Worm (Caenorhabditis elegans) whole organism, L1 larva: ENCODE results near the gene mul-1.

Experiments
- C16A3.4 ChIP-seq: fragments of 150-350 bp; optimal IDR thresholded peaks from 2 replicates; lab custom pipeline; 2014; ENCODE audit warnings: missing biosample characterization, missing genetic modification characterization
- C34B4.2 ChIP-seq: sonication (generic microtip); optimal IDR thresholded peaks from 2 replicates; lab custom pipeline; 2017; ENCODE audit warnings: mild to moderate bottlenecking, missing genetic modification characterization, missing compliant biosample characterization
- F16B12.6 ChIP-seq: fragments of 150-350 bp; optimal IDR thresholded peaks from 2 replicates; lab custom pipeline; 2014; ENCODE audit warnings: missing biosample characterization, missing genetic modification characterization
- Y116A8C.19 ChIP-seq: sonication (generic microtip); optimal IDR thresholded peaks from 2 replicates; lab custom pipeline; 2016; ENCODE audit warnings: missing compliant biosample characterization, missing genetic modification characterization, borderline replicate concordance
- aha-1 ChIP-seq: fragments of 150-350 bp; optimal IDR thresholded peaks from 2 replicates; lab custom pipeline; 2014; ENCODE audit warnings: missing biosample characterization, missing genetic modification characterization
- ama-1 ChIP-seq: fragments of 150-350 bp; optimal IDR thresholded peaks from 2 replicates; lab custom pipeline; 2014
- blmp-1 ChIP-seq: fragments of 150-350 bp; optimal IDR thresholded peaks from 2 replicates; lab custom pipeline; 2014; ENCODE audit warnings: missing biosample characterization, missing genetic modification characterization
- ceh-63 ChIP-seq: fragments of 200-800 bp; sonication (Bioruptor generic); optimal IDR thresholded peaks from 2 replicates; lab custom pipeline; 2018; ENCODE audit warnings: mild to moderate bottlenecking, missing genetic modification characterization, missing compliant biosample characterization
- ceh-8 ChIP-seq: fragments of 200-800 bp; sonication (Bioruptor generic); optimal IDR thresholded peaks from 2 replicates; lab custom pipeline; 2018; ENCODE audit warnings: mild to moderate bottlenecking, missing genetic modification characterization, moderate library complexity, missing compliant biosample characterization
- ceh-82 ChIP-seq, 3 experiments: fragments of 150-350 bp in 1 of 3; sonication (generic microtip) in 2 of 3; optimal IDR thresholded peaks; 2 replicates each; lab custom pipeline; 2014 to 2017; ENCODE audit warnings: missing biosample characterization in 3 of 3, missing genetic modification characterization in 3 of 3
- ceh-88 ChIP-seq: fragments of 200-800 bp; sonication (Bioruptor generic); IDR thresholded peaks from 2 replicates; pipeline ENCODE4 v1.3.6; 2022; ENCODE audit warnings: missing genetic modification characterization, missing compliant biosample characterization
- ceh-90 ChIP-seq: sonication (generic microtip); optimal IDR thresholded peaks from 2 replicates; lab custom pipeline; 2016; ENCODE audit warnings: missing genetic modification characterization, missing compliant biosample characterization
- dsc-1 ChIP-seq: sonication (generic microtip); optimal IDR thresholded peaks from 2 replicates; lab custom pipeline; 2016; ENCODE audit warnings: mild to moderate bottlenecking, missing genetic modification characterization, missing compliant biosample characterization
- elt-3 ChIP-seq, 6 experiments: fragments of 150-350 bp in 1 of 6; sonication (generic microtip); optimal IDR thresholded peaks; 2 replicates each; lab custom pipeline; 2017 to 2018; ENCODE audit warnings: missing biosample characterization in 6 of 6, missing genetic modification characterization in 6 of 6, inconsistent platforms in 1 of 6
- ets-5 ChIP-seq: fragments of 200-800 bp; sonication (Bioruptor generic); IDR thresholded peaks from 2 replicates; pipeline ENCODE4 v1.3.6; 2022; ENCODE audit warnings: missing genetic modification characterization, missing compliant biosample characterization
- fkh-10 ChIP-seq: sonication (generic microtip); optimal IDR thresholded peaks from 2 replicates; lab custom pipeline; 2017; ENCODE audit warnings: missing biosample characterization, missing genetic modification reagents, missing genetic modification characterization
- fos-1 ChIP-seq: fragments of 150-350 bp; optimal IDR thresholded peaks from 2 replicates; lab custom pipeline; 2014; ENCODE audit warnings: missing biosample characterization, missing genetic modification characterization
- grh-1 ChIP-seq: fragments of 200-800 bp; sonication (Bioruptor generic); IDR thresholded peaks from 2 replicates; pipeline ENCODE4 v1.3.6; 2022; ENCODE audit warnings: missing genetic modification reagents, missing genetic modification characterization, missing compliant biosample characterization
- hlh-17 ChIP-seq: fragments of 200-800 bp; sonication (Bioruptor generic); optimal IDR thresholded peaks from 2 replicates; lab custom pipeline; 2018; ENCODE audit warnings: missing genetic modification characterization, mild to moderate bottlenecking, missing compliant biosample characterization, moderate library complexity, borderline replicate concordance
- hlh-4 ChIP-seq: sonication (generic microtip); optimal IDR thresholded peaks from 2 replicates; lab custom pipeline; 2016; ENCODE audit warnings: mild to moderate bottlenecking, missing genetic modification characterization, missing compliant biosample characterization
- irx-1 ChIP-seq: sonication (generic microtip); optimal IDR thresholded peaks from 2 replicates; lab custom pipeline; 2016; ENCODE audit warnings: missing genetic modification characterization, missing compliant biosample characterization
- isw-1 ChIP-seq: fragments of 200-800 bp; sonication (Bioruptor generic); IDR thresholded peaks from 2 replicates; pipeline ENCODE4 v1.3.6; 2022; ENCODE audit warnings: missing genetic modification characterization, missing compliant biosample characterization
- jun-1 ChIP-seq: fragments of 150-350 bp; optimal IDR thresholded peaks from 2 replicates; lab custom pipeline; 2014; ENCODE audit warnings: missing biosample characterization, missing genetic modification reagents, missing genetic modification characterization
- lin-35 ChIP-seq, 2 experiments: fragments of 150-350 bp; optimal IDR thresholded peaks; 2 replicates each; lab custom pipeline; 2014; ENCODE audit warnings: missing biosample characterization in 2 of 2, missing genetic modification characterization in 2 of 2, missing genetic modification reagents in 2 of 2
- lin-39 ChIP-seq: fragments of 150-350 bp; optimal IDR thresholded peaks from 2 replicates; lab custom pipeline; 2014; ENCODE audit warnings: missing biosample characterization, missing genetic modification reagents, missing genetic modification characterization
- mab-9 ChIP-seq: fragments of 200-800 bp; sonication (Bioruptor generic); IDR thresholded peaks from 2 replicates; pipeline ENCODE4 v1.3.6; 2022; ENCODE audit warnings: missing genetic modification reagents, missing genetic modification characterization, missing compliant biosample characterization
- mdl-1 ChIP-seq, 2 experiments: fragments of 150-350 bp; optimal IDR thresholded peaks; 2 replicates each; lab custom pipeline; 2014 to 2017; ENCODE audit warnings: missing biosample characterization in 2 of 2, missing genetic modification characterization in 2 of 2, inconsistent platforms in 1 of 2
- nhr-12 ChIP-seq: sonication (generic microtip); optimal IDR thresholded peaks from 2 replicates; lab custom pipeline; 2017; ENCODE audit warnings: missing biosample characterization, missing genetic modification characterization
- nhr-20 ChIP-seq: sonication (generic microtip); optimal IDR thresholded peaks from 2 replicates; lab custom pipeline; 2016; ENCODE audit warnings: mild to moderate bottlenecking, missing genetic modification characterization, missing compliant biosample characterization
- nhr-237 ChIP-seq: fragments of 150-350 bp; optimal IDR thresholded peaks from 2 replicates; lab custom pipeline; 2014; ENCODE audit warnings: missing biosample characterization, missing genetic modification characterization
- nhr-28 ChIP-seq: fragments of 150-350 bp; optimal IDR thresholded peaks from 2 replicates; lab custom pipeline; 2014; ENCODE audit warnings: missing biosample characterization, missing genetic modification characterization
- nhr-71 ChIP-seq: sonication (generic microtip); optimal IDR thresholded peaks from 2 replicates; lab custom pipeline; 2016; ENCODE audit warnings: mild to moderate bottlenecking, missing genetic modification characterization, moderate library complexity, missing compliant biosample characterization
- nhr-77 ChIP-seq: fragments of 150-350 bp; optimal IDR thresholded peaks from 2 replicates; lab custom pipeline; 2014; ENCODE audit warnings: missing biosample characterization, missing genetic modification characterization
- nhr-84 ChIP-seq: sonication (generic microtip); optimal IDR thresholded peaks from 2 replicates; lab custom pipeline; 2017; ENCODE audit warnings: missing biosample characterization, missing genetic modification characterization
- nhr-85 ChIP-seq: sonication (generic microtip); peaks from one replicate; lab custom pipeline; 2016; ENCODE audit warnings: missing genetic modification characterization, inconsistent platforms, missing compliant biosample characterization
- nhr-90 ChIP-seq: sonication (generic microtip); optimal IDR thresholded peaks from 2 replicates; lab custom pipeline; 2016; ENCODE audit warnings: mild to moderate bottlenecking, missing genetic modification characterization, missing compliant biosample characterization; ENCODE audit not compliant: poor library complexity
- pag-3 ChIP-seq: sonication (generic microtip); optimal IDR thresholded peaks from 2 replicates; lab custom pipeline; 2017; ENCODE audit warnings: missing genetic modification characterization, mild to moderate bottlenecking, missing compliant biosample characterization, antibody characterized with exemption, borderline replicate concordance; ENCODE audit not compliant: insufficient read depth
- pqm-1 ChIP-seq: sonication (generic microtip); optimal IDR thresholded peaks from 3 replicates; lab custom pipeline; 2017; ENCODE audit warnings: missing biosample characterization, missing genetic modification characterization
- rnt-1 ChIP-seq: sonication (generic microtip); optimal IDR thresholded peaks from 2 replicates; lab custom pipeline; 2016; ENCODE audit warnings: mild to moderate bottlenecking, missing genetic modification characterization, moderate library complexity, missing compliant biosample characterization
- snpc-4 ChIP-seq: fragments of 150-350 bp; optimal IDR thresholded peaks from 2 replicates; lab custom pipeline; 2014; ENCODE audit warnings: missing biosample characterization, missing genetic modification characterization
- snu-23 ChIP-seq: sonication (generic microtip); optimal IDR thresholded peaks from 2 replicates; lab custom pipeline; 2016; ENCODE audit warnings: missing genetic modification characterization, missing compliant biosample characterization
- sox-4 ChIP-seq: sonication (generic microtip); optimal IDR thresholded peaks from 2 replicates; lab custom pipeline; 2016; ENCODE audit warnings: missing genetic modification characterization, missing compliant biosample characterization
- sptf-1 ChIP-seq: fragments of 150-350 bp; optimal IDR thresholded peaks from 2 replicates; lab custom pipeline; 2014; ENCODE audit warnings: missing biosample characterization, missing genetic modification characterization
- sup-37 ChIP-seq: fragments of 200-800 bp; sonication (Bioruptor generic); optimal IDR thresholded peaks from 2 replicates; lab custom pipeline; 2018; ENCODE audit warnings: mild to moderate bottlenecking, missing genetic modification characterization, missing compliant biosample characterization
- tbx-2 ChIP-seq: sonication (generic microtip); optimal IDR thresholded peaks from 2 replicates; lab custom pipeline; 2016; ENCODE audit warnings: missing genetic modification characterization, missing compliant biosample characterization
- unc-30 ChIP-seq: sonication (generic microtip); optimal IDR thresholded peaks from 2 replicates; lab custom pipeline; 2017; ENCODE audit warnings: missing biosample characterization, missing genetic modification characterization
- unc-62 ChIP-seq: fragments of 150-350 bp; optimal IDR thresholded peaks from 2 replicates; lab custom pipeline; 2014; ENCODE audit warnings: missing biosample characterization, missing genetic modification reagents, missing genetic modification characterization
- unc-86 ChIP-seq: sonication (generic microtip); optimal IDR thresholded peaks from 2 replicates; lab custom pipeline; 2016; ENCODE audit warnings: missing genetic modification characterization, missing compliant biosample characterization
- xbp-1 ChIP-seq: sonication (generic microtip); optimal IDR thresholded peaks from 2 replicates; lab custom pipeline; 2016; ENCODE audit warnings: missing genetic modification characterization, missing compliant biosample characterization

The mul-1 gene

DNA sequence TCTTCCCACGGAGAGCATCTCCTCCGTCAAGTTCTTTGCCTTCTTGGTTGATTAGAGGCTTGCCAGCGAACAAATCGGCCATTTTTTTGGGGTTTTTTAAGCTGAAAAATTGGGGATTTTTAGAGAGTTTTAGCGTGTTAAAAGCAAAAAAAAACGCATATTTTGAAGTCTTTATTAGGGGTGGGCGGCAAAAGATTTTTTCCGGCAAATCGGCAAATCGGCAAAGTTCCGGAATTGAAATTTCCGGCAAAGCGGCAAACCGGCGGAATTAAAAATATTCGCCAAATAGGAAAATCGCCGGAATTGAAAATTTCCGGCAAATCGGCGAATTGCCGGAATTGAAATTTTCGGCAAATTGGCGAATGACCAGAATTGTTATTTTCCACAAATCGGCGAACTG is 38.9 kb downstream of the mul-1 start, which contains the start of gene C35B1.5:
Gene C35B1.5 (minus strand): TSS at position 101 of the 400 bp plus-strand sequence.
- no peak for TF ChIP-seq sox-4 (tag; lab: Kevin White, UChicago)
- TF ChIP-seq hlh-4 (tag; lab: Kevin White, UChicago), result no peak
- TF ChIP-seq nhr-84, result no peak
- no peak for TF ChIP-seq rnt-1
- TF ChIP-seq ceh-90, result no peak
- no peak for TF ChIP-seq snu-23 (GFP tag; lab: Kevin White, UChicago)
- no peak for TF ChIP-seq blmp-1 (tag; lab: Kevin White, UChicago)
- TF ChIP-seq pqm-1 (tag; lab: Kevin White, UChicago), result no peak
- no peak for TF ChIP-seq ceh-63 (GFP tag; lab: Kevin White, UChicago)
- no peak for TF ChIP-seq dsc-1
- TF ChIP-seq nhr-71 (tag; lab: Kevin White, UChicago), result no peak
- TF ChIP-seq nhr-90 (tag; lab: Kevin White, UChicago), result no peak
- TF ChIP-seq pag-3, result no peak
- TF ChIP-seq nhr-12 (tag; lab: Kevin White, UChicago), result no peak
- no peak for TF ChIP-seq unc-86 (tag; lab: Kevin White, UChicago)
- no peak for TF ChIP-seq nhr-237 (tag; lab: Kevin White, UChicago)
- no peak for TF ChIP-seq aha-1 (tag; lab: Kevin White, UChicago)
- no peak for TF ChIP-seq F16B12.6 (tag; lab: Kevin White, UChicago)

DNA sequence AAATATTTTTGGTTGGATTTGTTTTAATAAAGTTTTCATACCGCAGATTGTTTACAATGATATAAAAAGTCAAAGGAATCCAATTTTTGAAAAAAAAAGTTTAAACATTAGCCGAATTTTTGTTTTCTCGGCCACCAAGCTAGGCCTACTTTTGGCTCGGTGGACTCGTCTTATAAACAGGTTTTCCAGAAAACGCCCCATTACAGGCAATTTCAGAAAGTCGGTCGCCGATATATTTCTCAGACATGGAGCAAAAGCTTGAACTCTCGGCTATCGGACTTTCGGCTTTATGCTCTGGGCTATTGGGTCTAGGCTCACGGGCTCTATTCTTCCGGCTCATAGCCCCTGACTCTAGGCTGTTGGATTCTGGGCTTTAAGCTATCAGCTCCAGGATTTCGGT is 39.9 kb downstream of the mul-1 start:
- TF ChIP-seq lin-35 (GFP tag; optimal IDR thresholded peaks at IDR 0.05; lab: Kevin White, UChicago) (no peak), unc-30 (tag; lab: Kevin White, UChicago) (no peak), nhr-28 (tag; lab: Kevin White, UChicago) (no peak), mdl-1 (tag; optimal IDR thresholded peaks at IDR 0.05; lab: Kevin White, UChicago) (no peak), Y116A8C.19 (no peak), lin-39 (tag; lab: Kevin White, UChicago) (no peak), pqm-1 (tag; lab: Kevin White, UChicago) (no peak), ceh-88 (GFP tag; lab: Robert Waterston, UW) (no peak), nhr-20 (tag; lab: Kevin White, UChicago) (no peak), elt-3 (tag; optimal IDR thresholded peaks at IDR 0.05; lab: Kevin White, UChicago) (no peak), jun-1 (no peak), ceh-8 (GFP tag; lab: Kevin White, UChicago) (no peak), F16B12.6 (tag; lab: Kevin White, UChicago) (no peak), ama-1 (lab: Kevin White, UChicago) (no peak), grh-1 (GFP tag; lab: Robert Waterston, UW) (no peak), sup-37 (no peak), nhr-84 (no peak), tbx-2 (tag; lab: Kevin White, UChicago) (no peak), ceh-82 (tag; optimal IDR thresholded peaks at IDR 0.05; lab: Kevin White, UChicago) (no peak), isw-1 (no peak)

DNA sequence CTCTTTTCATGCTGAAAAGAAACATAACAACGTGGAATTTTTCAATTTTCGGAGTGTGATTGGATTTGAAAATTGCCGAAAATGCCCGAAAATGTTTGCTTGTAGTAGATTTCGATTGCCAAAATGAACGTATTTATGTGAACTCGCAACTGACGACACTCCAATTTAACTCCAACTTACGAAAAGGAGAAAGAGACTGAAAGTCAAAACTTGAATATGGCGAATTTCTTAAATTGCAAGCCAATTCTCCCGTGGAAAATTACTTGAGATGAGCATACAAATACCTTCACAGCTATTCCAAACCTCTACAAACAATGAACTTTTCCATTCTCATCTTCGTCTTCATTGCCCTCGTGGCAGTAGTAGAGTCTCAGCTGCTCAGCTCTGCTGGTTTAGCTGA is 40.4 kb downstream of the mul-1 start:
- TF ChIP-seq sptf-1 (tag; lab: Kevin White, UChicago) (no peak), C16A3.4 (no peak), snu-23 (GFP tag; lab: Kevin White, UChicago) (no peak), unc-62 (GFP tag; lab: Kevin White, UChicago) (no peak), mab-9 (GFP tag; lab: Robert Waterston, UW) (no peak), sup-37 (no peak), lin-35 (GFP tag; optimal IDR thresholded peaks at IDR 0.05; lab: Kevin White, UChicago) (no peak), C34B4.2 (tag; lab: Kevin White, UChicago) (no peak), irx-1 (tag; lab: Kevin White, UChicago) (no peak), hlh-4 (tag; lab: Kevin White, UChicago) (no peak), nhr-85 (tag; lab: Kevin White, UChicago) (no peak), fkh-10 (GFP tag; lab: Kevin White, UChicago) (no peak), nhr-77 (no peak), fos-1 (tag; lab: Kevin White, UChicago) (no peak), hlh-17 (GFP tag; lab: Kevin White, UChicago) (no peak), ceh-8 (GFP tag; lab: Kevin White, UChicago) (no peak), ets-5 (no peak), pqm-1 (tag; lab: Kevin White, UChicago) (no peak), snpc-4 (tag; lab: Kevin White, UChicago) (no peak), xbp-1 (tag; lab: Kevin White, UChicago) (no peak)
